Fruit fly (Drosophila melanogaster): ENCODE results near the gene CG45101.

Gene CG45101

dm6 chr3L:11093046-11093520, 28.3 kb downstream of the CG45101 start, which contains the start of gene JIL-1 (continued):
- TF ChIP-seq Antp (GFP tag; optimal IDR thresholded peaks at IDR 0.05) (peak; percentile 31), pan (optimal IDR thresholded peaks at IDR 0.05) (no peak), pan (GFP tag; optimal IDR thresholded peaks at IDR 0.05 in 1 of 2, IDR thresholded peaks at IDR 0.05 in 1 of 2) (peak in 1 of 2 experiments; percentile 68), ab (GFP tag; optimal IDR thresholded peaks at IDR 0.05) (no peak), pnt (GFP tag; optimal IDR thresholded peaks at IDR 0.05) (no peak), CG14667 (GFP tag; IDR thresholded peaks at IDR 0.05) (peak; percentile 41; the same call in 1 of the 2 replicates), CG31441 (GFP tag; IDR thresholded peaks at IDR 0.05) (peak; percentile 47), bcd (GFP tag; optimal IDR thresholded peaks at IDR 0.05) (peak; percentile 71), CG17361 (GFP tag; IDR thresholded peaks at IDR 0.05) (peak; percentile 61), CG10979 (tag; optimal IDR thresholded peaks at IDR 0.05) (peak; percentile 34), cato (GFP tag; optimal IDR thresholded peaks at IDR 0.05; ENCODE audit: borderline replicate concordance) (peak; percentile 21), GATAe (GFP tag; conservative IDR thresholded peaks at IDR 0.05) (no peak), Lpt (GFP tag; optimal IDR thresholded peaks at IDR 0.05) (no peak), CG6272 (GFP tag; IDR thresholded peaks at IDR 0.05) (peak; percentile 94), org-1 (GFP tag; optimal IDR thresholded peaks at IDR 0.05) (peak; percentile 15), CG10321 (GFP tag; IDR thresholded peaks at IDR 0.05) (no peak), Fer2 (tag; optimal IDR thresholded peaks at IDR 0.05) (no peak), ken (GFP tag; IDR thresholded peaks at IDR 0.05) (peak; percentile 81), inv (GFP tag; IDR thresholded peaks at IDR 0.05; ENCODE audit: partially characterized antibody) (peak; percentile 83), Meics (GFP tag; optimal IDR thresholded peaks at IDR 0.05) (peak; percentile 69), crc (GFP tag; optimal IDR thresholded peaks at IDR 0.05) (no peak), ems (GFP tag; optimal IDR thresholded peaks at IDR 0.05) (peak; percentile 51), hkb (optimal IDR thresholded peaks at IDR 0.05) (no peak), hkb (GFP tag; IDR thresholded peaks at IDR 0.05) (peak; percentile 26; the same call in 1 of the 2 replicates), TFAM (GFP tag; optimal IDR thresholded peaks at IDR 0.05) (no peak), dati (GFP tag; IDR thresholded peaks at IDR 0.05) (peak; percentile 47; the same call in 1 of the 2 replicates), az2 (GFP tag; optimal IDR thresholded peaks at IDR 0.05) (peak; percentile 48), CG6765 (GFP tag; optimal IDR thresholded peaks at IDR 0.05) (peak; percentile 46), Max (GFP tag; optimal IDR thresholded peaks at IDR 0.05) (peak; percentile 67), CG7786 (GFP tag; optimal IDR thresholded peaks at IDR 0.05) (peak; percentile 37), CG16863 (GFP tag; optimal IDR thresholded peaks at IDR 0.05) (no peak), CG1024 (GFP tag; IDR thresholded peaks at IDR 0.05) (no peak; the same call in 1 of the 2 replicates), CG1233 (GFP tag; optimal IDR thresholded peaks at IDR 0.05) (peak; percentile 56), ttk (GFP tag; IDR thresholded peaks at IDR 0.05) (peak; percentile 37; the same call in 1 of the 2 replicates), Hr78 (GFP tag; optimal IDR thresholded peaks at IDR 0.05) (no peak), Kr (GFP tag; optimal IDR thresholded peaks at IDR 0.05) (no peak), CG7372 (GFP tag; IDR thresholded peaks at IDR 0.05) (peak; percentile 48; the same call in 1 of the 2 replicates), CG14965 (GFP tag; optimal IDR thresholded peaks at IDR 0.05; ENCODE audit: borderline replicate concordance) (no peak), twi (tag; optimal IDR thresholded peaks at IDR 0.05) (no peak), Bdp1 (GFP tag; optimal IDR thresholded peaks at IDR 0.05) (peak; percentile 15), phol (tag; optimal IDR thresholded peaks at IDR 0.05) (peak; percentile 65), D (optimal IDR thresholded peaks at IDR 0.05) (no peak), D (GFP tag; optimal IDR thresholded peaks at IDR 0.05) (peak; percentile 1), CG10959 (GFP tag; IDR thresholded peaks at IDR 0.05) (peak; percentile 56), CG15011 (GFP tag; optimal IDR thresholded peaks at IDR 0.05) (no peak), CG3407 (GFP tag; optimal IDR thresholded peaks at IDR 0.05) (peak; percentile 46), Neu2 (GFP tag; optimal IDR thresholded peaks at IDR 0.05; ENCODE audit: borderline replicate concordance) (no peak), CG16815 (GFP tag; optimal IDR thresholded peaks at IDR 0.05) (peak; percentile 57), gsb (GFP tag; IDR thresholded peaks at IDR 0.05) (peak; percentile 28; the same call in 1 of the 2 replicates), wor (GFP tag; IDR thresholded peaks at IDR 0.05) (0 out of 2 replicates have a peak, but pooled peaks have one; percentile 11), Stat92E (GFP tag; optimal IDR thresholded peaks at IDR 0.05) (peak in 1 of 3 experiments; percentile 43)

All from whole organism, embryonic.